Worm (Caenorhabditis elegans): ENCODE data around the gene pgp-3.
A peak's percentile ranks its signal among the peaks of the same experiment; 100 is the strongest.

The pgp-3 gene

ce11 chrX:11316750-11317149, 35.2 kb upstream of the pgp-3 start, which contains the start of gene nlp-57:
Gene nlp-57, plus strand, starts transcription at chrX:11317050.
- no peak for TF ChIP-seq mab-5 (tag; optimal IDR thresholded peaks at IDR 0.05)
- no peak for TF ChIP-seq unc-62 (GFP tag; optimal IDR thresholded peaks at IDR 0.05)
- TF ChIP-seq elt-1 (tag; optimal IDR thresholded peaks at IDR 0.05; ENCODE audit: borderline replicate concordance, insufficient read depth) = no peak
- no peak for TF ChIP-seq elt-3 (tag; optimal IDR thresholded peaks at IDR 0.05)
- TF ChIP-seq mep-1 (tag; optimal IDR thresholded peaks at IDR 0.05) = no peak
- TF ChIP-seq unc-39 (tag; optimal IDR thresholded peaks at IDR 0.05) = no peak
- TF ChIP-seq flh-1 (GFP tag; optimal IDR thresholded peaks at IDR 0.05) = no peak
- no peak for TF ChIP-seq hlh-1 (tag; optimal IDR thresholded peaks at IDR 0.05)
- TF ChIP-seq unc-120 (tag; optimal IDR thresholded peaks at IDR 0.05; ENCODE audit: poor library complexity, severe bottlenecking) = no peak
- no peak for TF ChIP-seq M03D4.4 (tag; optimal IDR thresholded peaks at IDR 0.05)
- TF ChIP-seq mls-2 (tag; optimal IDR thresholded peaks at IDR 0.05) = no peak
- no peak for TF ChIP-seq ham-2 (GFP tag; optimal IDR thresholded peaks at IDR 0.05)

- TF ChIP-seq nhr-2 (tag; optimal IDR thresholded peaks at IDR 0.05) (no peak), nhr-76 (tag; optimal IDR thresholded peaks at IDR 0.05) (no peak), hlh-1 (tag; optimal IDR thresholded peaks at IDR 0.05) (no peak)
Observed at ce11 chrX:11317939-11318338, 34.0 kb upstream of the pgp-3 start, which contains the start of gene hizr-1. Gene hizr-1, plus strand, starts transcription at chrX:11318278.

ce11 chrX:11323225-11323624, 28.7 kb upstream of the pgp-3 start:
- TF ChIP-seq nhr-76 (tag; optimal IDR thresholded peaks at IDR 0.05) = no peak
- TF ChIP-seq elt-3 (tag; optimal IDR thresholded peaks at IDR 0.05) = no peak
- TF ChIP-seq nhr-237 (tag; optimal IDR thresholded peaks at IDR 0.05) = no peak
- no peak for TF ChIP-seq unc-120 (tag; optimal IDR thresholded peaks at IDR 0.05; ENCODE audit: poor library complexity, severe bottlenecking)
- TF ChIP-seq flh-1 (GFP tag; optimal IDR thresholded peaks at IDR 0.05) = no peak

ce11 chrX:11324240-11324639, 27.7 kb upstream of the pgp-3 start, which contains the start of gene asm-2:
Gene asm-2, minus strand, starts transcription at chrX:11324251.
- TF ChIP-seq zip-8 (tag; optimal IDR thresholded peaks at IDR 0.05) (no peak), nhr-2 (tag; optimal IDR thresholded peaks at IDR 0.05) (no peak), lin-32 (GFP tag; optimal IDR thresholded peaks at IDR 0.05) (no peak), nhr-76 (tag; optimal IDR thresholded peaks at IDR 0.05) (no peak), cnd-1 (tag; optimal IDR thresholded peaks at IDR 0.05) (no peak), ceh-83 (GFP tag; optimal IDR thresholded peaks at IDR 0.05) (no peak), sptf-1 (tag; optimal IDR thresholded peaks at IDR 0.05) (no peak), elt-3 (tag; optimal IDR thresholded peaks at IDR 0.05) (no peak), drap-1 (GFP tag; optimal IDR thresholded peaks at IDR 0.05) (no peak), ztf-11 (tag; optimal IDR thresholded peaks at IDR 0.05) (no peak), ceh-43 (GFP tag; optimal IDR thresholded peaks at IDR 0.05) (no peak), ham-2 (GFP tag; optimal IDR thresholded peaks at IDR 0.05) (no peak), mep-1 (tag; optimal IDR thresholded peaks at IDR 0.05) (no peak), mls-2 (tag; optimal IDR thresholded peaks at IDR 0.05) (no peak)

- TF ChIP-seq ces-1 (GFP tag; optimal IDR thresholded peaks at IDR 0.05) = no peak
- TF ChIP-seq unc-39 (tag; optimal IDR thresholded peaks at IDR 0.05) = no peak
- TF ChIP-seq flh-1 (GFP tag; optimal IDR thresholded peaks at IDR 0.05) = no peak
Observed at ce11 chrX:11326827-11327226, 25.1 kb upstream of the pgp-3 start, which contains the start of gene ZK455.5. Gene ZK455.5, minus strand, starts transcription at chrX:11326927.

- TF ChIP-seq ces-1 (GFP tag; optimal IDR thresholded peaks at IDR 0.05) = peak; percentile 90
- TF ChIP-seq mep-1 (tag; optimal IDR thresholded peaks at IDR 0.05) = no peak
Observed at ce11 chrX:11328710-11329109, 23.2 kb upstream of the pgp-3 start.

ce11 chrX:11329424-11329823, 22.5 kb upstream of the pgp-3 start, which contains the start of gene npr-9:
Gene npr-9, plus strand, starts transcription at chrX:11329724.
- TF ChIP-seq ceh-43 (GFP tag; optimal IDR thresholded peaks at IDR 0.05) = no peak
- no peak for TF ChIP-seq bed-3 (GFP tag; optimal IDR thresholded peaks at IDR 0.05)
- no peak for TF ChIP-seq nhr-76 (tag; optimal IDR thresholded peaks at IDR 0.05)
- TF ChIP-seq lsy-2 (tag; optimal IDR thresholded peaks at IDR 0.05) = no peak

Measured in whole organism, mixed stage, embryonic.